Worm (Caenorhabditis elegans) whole organism, mixed stage, embryonic: ENCODE results near the gene F33E11.2.

Experiments used
- M03D4.4 ChIP-seq: sonication (generic microtip); optimal IDR thresholded peaks from 2 replicates; lab custom pipeline; 2017; ENCODE audit warnings: mild to moderate bottlenecking, missing genetic modification characterization, missing compliant biosample characterization
- blmp-1 ChIP-seq: fragments of 150-350 bp; optimal IDR thresholded peaks from 2 replicates; lab custom pipeline; 2014; ENCODE audit warnings: missing biosample characterization, missing genetic modification characterization
- ceh-39 ChIP-seq: fragments of 150-350 bp; optimal IDR thresholded peaks from 2 replicates; lab custom pipeline; 2014; ENCODE audit warnings: missing biosample characterization, missing genetic modification characterization
- ceh-43 ChIP-seq: fragments of 200-800 bp; sonication (Bioruptor generic); optimal IDR thresholded peaks from 2 replicates; lab custom pipeline; 2018; ENCODE audit warnings: mild to moderate bottlenecking, missing genetic modification characterization, moderate library complexity, missing compliant biosample characterization
- ceh-83 ChIP-seq: fragments of 200-800 bp; sonication (Bioruptor generic); optimal IDR thresholded peaks from 2 replicates; lab custom pipeline; 2018; ENCODE audit warnings: mild to moderate bottlenecking, missing genetic modification characterization, missing compliant biosample characterization
- ces-1 ChIP-seq: fragments of 150-350 bp; optimal IDR thresholded peaks from 2 replicates; lab custom pipeline; 2014; ENCODE audit warnings: missing biosample characterization, missing genetic modification reagents, missing genetic modification characterization
- cnd-1 ChIP-seq: fragments of 200-800 bp; sonication (Bioruptor generic); optimal IDR thresholded peaks from 2 replicates; lab custom pipeline; 2018; ENCODE audit warnings: mild to moderate bottlenecking, missing genetic modification characterization, missing compliant biosample characterization
- drap-1 ChIP-seq: fragments of 200-800 bp; sonication (Bioruptor generic); optimal IDR thresholded peaks from 3 replicates; lab custom pipeline; 2018; ENCODE audit warnings: mild to moderate bottlenecking, missing genetic modification characterization, missing compliant biosample characterization
- elt-1 ChIP-seq: sonication (generic microtip); optimal IDR thresholded peaks from 2 replicates; lab custom pipeline; 2017; ENCODE audit warnings: missing genetic modification characterization, mild to moderate bottlenecking, missing compliant biosample characterization, antibody characterized with exemption, moderate library complexity, borderline replicate concordance; ENCODE audit not compliant: insufficient read depth
- elt-3 ChIP-seq: fragments of 150-350 bp; optimal IDR thresholded peaks from 2 replicates; lab custom pipeline; 2014; ENCODE audit warnings: missing biosample characterization, missing genetic modification characterization
- flh-1 ChIP-seq: fragments of 200-800 bp; sonication (Bioruptor generic); optimal IDR thresholded peaks from 2 replicates; lab custom pipeline; 2018; ENCODE audit warnings: mild to moderate bottlenecking, missing genetic modification characterization, moderate library complexity, missing compliant biosample characterization
- ham-2 ChIP-seq: fragments of 200-800 bp; sonication (Bioruptor generic); optimal IDR thresholded peaks from 2 replicates; lab custom pipeline; 2018; ENCODE audit warnings: mild to moderate bottlenecking, missing genetic modification characterization, missing compliant biosample characterization
- hlh-1 ChIP-seq: fragments of 150-350 bp; optimal IDR thresholded peaks from 2 replicates; lab custom pipeline; 2014; ENCODE audit warnings: missing biosample characterization, missing genetic modification reagents, missing genetic modification characterization
- lin-13 ChIP-seq: fragments of 150-350 bp; optimal IDR thresholded peaks from 2 replicates; lab custom pipeline; 2014; ENCODE audit warnings: missing biosample characterization, missing genetic modification characterization
- lin-32 ChIP-seq: fragments of 200-800 bp; sonication (Bioruptor generic); optimal IDR thresholded peaks from 2 replicates; lab custom pipeline; 2018; ENCODE audit warnings: mild to moderate bottlenecking, missing genetic modification characterization, missing compliant biosample characterization
- lsy-2 ChIP-seq: fragments of 150-350 bp; optimal IDR thresholded peaks from 2 replicates; lab custom pipeline; 2014; ENCODE audit warnings: missing biosample characterization, missing genetic modification characterization
- mab-5 ChIP-seq: fragments of 150-350 bp; optimal IDR thresholded peaks from 2 replicates; lab custom pipeline; 2014; ENCODE audit warnings: missing biosample characterization, missing genetic modification characterization
- mep-1 ChIP-seq: fragments of 150-350 bp; optimal IDR thresholded peaks from 2 replicates; lab custom pipeline; 2017; ENCODE audit warnings: missing biosample characterization, missing genetic modification reagents, missing genetic modification characterization, inconsistent platforms
- mls-2 ChIP-seq: sonication (generic microtip); optimal IDR thresholded peaks from 2 replicates; lab custom pipeline; 2016; ENCODE audit warnings: mild to moderate bottlenecking, missing genetic modification characterization, moderate library complexity, missing compliant biosample characterization
- nhr-12 ChIP-seq: fragments of 150-350 bp; optimal IDR thresholded peaks from 2 replicates; lab custom pipeline; 2014; ENCODE audit warnings: missing biosample characterization, missing genetic modification characterization
- nhr-2 ChIP-seq: fragments of 150-350 bp; optimal IDR thresholded peaks from 2 replicates; lab custom pipeline; 2014; ENCODE audit warnings: missing biosample characterization, missing genetic modification characterization
- nhr-237 ChIP-seq: fragments of 150-350 bp; optimal IDR thresholded peaks from 2 replicates; lab custom pipeline; 2014; ENCODE audit warnings: missing biosample characterization, missing genetic modification characterization
- nhr-76 ChIP-seq: sonication (generic microtip); optimal IDR thresholded peaks from 2 replicates; lab custom pipeline; 2017; ENCODE audit warnings: missing biosample characterization, missing genetic modification characterization
- sem-2 ChIP-seq: fragments of 200-800 bp; sonication (Bioruptor generic); optimal IDR thresholded peaks from 2 replicates; lab custom pipeline; 2018; ENCODE audit warnings: mild to moderate bottlenecking, missing genetic modification characterization, missing compliant biosample characterization
- snpc-4 ChIP-seq: fragments of 150-350 bp; optimal IDR thresholded peaks from 2 replicates; lab custom pipeline; 2014; ENCODE audit warnings: missing biosample characterization, missing genetic modification characterization
- sptf-1 ChIP-seq: sonication (generic microtip); optimal IDR thresholded peaks from 2 replicates; lab custom pipeline; 2017; ENCODE audit warnings: mild to moderate bottlenecking, missing genetic modification characterization, moderate library complexity, missing compliant biosample characterization
- unc-120 ChIP-seq: sonication (generic microtip); optimal IDR thresholded peaks from 2 replicates; lab custom pipeline; 2017; ENCODE audit warnings: missing genetic modification characterization, missing compliant biosample characterization; ENCODE audit not compliant: poor library complexity, severe bottlenecking
- unc-39 ChIP-seq: fragments of 150-350 bp; optimal IDR thresholded peaks from 2 replicates; lab custom pipeline; 2014; ENCODE audit warnings: missing biosample characterization, missing genetic modification characterization
- unc-62 ChIP-seq: fragments of 150-350 bp; optimal IDR thresholded peaks from 2 replicates; lab custom pipeline; 2014; ENCODE audit warnings: missing biosample characterization, missing genetic modification reagents, missing genetic modification characterization
- zip-8 ChIP-seq: fragments of 150-350 bp; optimal IDR thresholded peaks from 2 replicates; lab custom pipeline; 2014; ENCODE audit warnings: missing biosample characterization, missing genetic modification characterization
- ztf-11 ChIP-seq: fragments of 150-350 bp; optimal IDR thresholded peaks from 2 replicates; lab custom pipeline; 2014; ENCODE audit warnings: missing biosample characterization, missing genetic modification characterization

The F33E11.2 gene

DNA sequence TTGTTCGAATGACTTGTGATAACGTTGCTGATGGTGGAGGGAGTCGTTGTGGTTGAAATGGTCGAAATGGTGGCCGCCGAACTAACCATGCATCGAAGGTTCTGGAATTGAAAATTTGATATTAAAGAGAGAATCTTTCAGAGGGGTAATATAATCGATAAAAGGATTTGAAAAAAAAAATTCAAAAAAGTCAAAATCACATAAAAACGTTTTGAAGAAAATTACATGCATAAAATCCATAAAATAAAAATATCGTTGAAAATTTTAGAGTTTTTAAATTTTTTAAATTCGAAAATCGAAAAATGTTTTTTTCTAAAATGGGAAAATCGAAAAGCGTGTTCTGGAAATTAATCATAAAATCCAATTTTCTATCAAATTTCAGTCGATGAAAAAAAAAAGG lies 16.1 kb upstream of the F33E11.2 start, which contains the start of gene npr-5:
Gene npr-5 (minus strand): TSS at position 101 of the 400 bp plus-strand sequence.
- TF ChIP-seq nhr-76 (tag; lab: Kevin White, UChicago), result no peak
- TF ChIP-seq mab-5 (tag; lab: Kevin White, UChicago), result no peak
- no peak for TF ChIP-seq M03D4.4 (tag; lab: Kevin White, UChicago)
- TF ChIP-seq nhr-2 (tag; lab: Kevin White, UChicago), result no peak
- TF ChIP-seq ztf-11, result no peak

ce11 chrV:283953-284352 lies 13.8 kb upstream of the F33E11.2 start:
- TF ChIP-seq unc-120 (tag; lab: Kevin White, UChicago) (no peak), lin-32 (GFP tag; lab: Kevin White, UChicago) (no peak), unc-62 (no peak), ceh-83 (no peak), mep-1 (tag; lab: Kevin White, UChicago) (no peak), lsy-2 (tag; lab: Kevin White, UChicago) (no peak), M03D4.4 (tag; lab: Kevin White, UChicago) (no peak), ham-2 (no peak), nhr-76 (tag; lab: Kevin White, UChicago) (no peak), snpc-4 (tag; lab: Kevin White, UChicago) (no peak), elt-3 (tag; lab: Kevin White, UChicago) (no peak), drap-1 (GFP tag; lab: Kevin White, UChicago) (no peak), blmp-1 (tag; lab: Kevin White, UChicago) (no peak), nhr-12 (tag; lab: Kevin White, UChicago) (no peak), lin-13 (tag; lab: Kevin White, UChicago) (no peak), flh-1 (GFP tag; lab: Kevin White, UChicago) (no peak), mab-5 (tag; lab: Kevin White, UChicago) (no peak), unc-39 (tag; lab: Kevin White, UChicago) (no peak), nhr-2 (tag; lab: Kevin White, UChicago) (no peak), nhr-237 (tag; lab: Kevin White, UChicago) (no peak)

DNA sequence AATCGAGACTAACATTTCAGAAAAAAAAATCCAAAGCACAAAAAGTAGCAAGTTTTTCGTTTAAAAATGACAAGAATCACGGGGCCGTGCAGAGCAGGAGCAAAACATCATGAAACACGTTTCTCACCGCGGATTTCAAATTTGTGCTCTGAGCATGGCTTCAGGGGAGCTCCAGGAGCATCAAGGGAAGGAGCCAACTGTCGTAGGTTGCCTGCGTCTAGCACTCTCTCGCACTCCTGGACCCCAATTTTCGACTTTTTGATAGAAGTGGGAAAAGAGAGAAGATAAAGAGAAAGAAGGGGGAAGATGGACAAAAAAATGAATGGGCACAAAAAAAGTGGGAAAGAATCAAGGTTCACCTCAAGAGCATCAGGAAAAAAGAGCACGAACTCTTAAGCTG lies 12.9 kb upstream of the F33E11.2 start:
- TF ChIP-seq hlh-1, result peak; percentile 84
- no peak for TF ChIP-seq ceh-43 (GFP tag; lab: Kevin White, UChicago)
- peak; percentile 10 for TF ChIP-seq unc-62
- TF ChIP-seq unc-120 (tag; lab: Kevin White, UChicago), result peak; percentile 71
- no peak for TF ChIP-seq unc-39 (tag; lab: Kevin White, UChicago)
- no peak for TF ChIP-seq elt-3 (tag; lab: Kevin White, UChicago)
- no peak for TF ChIP-seq nhr-237 (tag; lab: Kevin White, UChicago)
- TF ChIP-seq lin-32 (GFP tag; lab: Kevin White, UChicago), result no peak

DNA sequence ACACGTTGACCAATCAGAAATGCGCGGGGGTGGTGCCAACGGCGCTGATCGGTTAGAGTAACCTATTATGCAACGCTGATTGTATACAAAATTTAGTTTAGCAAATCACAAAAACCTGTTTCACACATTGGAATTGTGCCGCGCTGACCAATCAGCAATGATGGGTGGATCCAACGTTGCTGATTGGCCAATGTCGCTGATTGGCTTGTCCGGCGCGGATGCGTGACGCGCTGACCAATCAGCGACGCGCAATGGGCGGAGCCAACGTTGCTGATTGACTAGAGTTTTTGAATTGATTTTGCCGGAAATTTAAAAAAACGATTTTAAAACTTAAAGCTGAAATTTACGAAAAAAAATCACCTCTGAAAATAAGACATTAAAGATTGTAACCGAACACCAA lies 12.4 kb upstream of the F33E11.2 start:
- TF ChIP-seq cnd-1 (tag; lab: Kevin White, UChicago), result no peak
- no peak for TF ChIP-seq lsy-2 (tag; lab: Kevin White, UChicago)
- no peak for TF ChIP-seq mls-2 (tag; lab: Kevin White, UChicago)
- TF ChIP-seq nhr-12 (tag; lab: Kevin White, UChicago), result no peak
- no peak for TF ChIP-seq ceh-39 (tag; lab: Kevin White, UChicago)
- TF ChIP-seq elt-1 (tag; lab: Kevin White, UChicago), result no peak
- TF ChIP-seq ham-2, result no peak
- TF ChIP-seq lin-13 (tag; lab: Kevin White, UChicago), result no peak
- TF ChIP-seq ces-1 (GFP tag; lab: Kevin White, UChicago), result no peak
- TF ChIP-seq blmp-1 (tag; lab: Kevin White, UChicago), result no peak
- no peak for TF ChIP-seq mab-5 (tag; lab: Kevin White, UChicago)
- TF ChIP-seq, all 35 proteins: peak for 0

DNA sequence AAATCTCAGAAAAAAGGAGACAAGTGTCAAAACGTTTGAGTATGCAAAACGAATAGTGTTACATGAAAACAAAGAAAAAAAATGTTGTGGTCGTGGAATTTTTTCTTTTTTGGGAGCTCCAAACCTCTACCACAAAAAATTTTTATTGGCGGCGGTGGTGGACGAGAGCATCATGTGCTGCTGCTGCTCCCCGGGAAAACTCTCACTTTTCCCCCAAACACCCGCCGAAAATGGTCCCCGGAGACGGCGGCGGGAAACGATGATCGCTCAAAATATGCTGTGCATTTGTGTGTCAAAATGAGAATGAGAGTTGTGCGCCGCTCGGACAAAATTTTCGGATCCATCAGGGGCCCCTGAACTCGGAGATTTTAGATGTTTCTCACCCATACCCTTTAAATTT lies 1.9 kb upstream of the F33E11.2 start:
- TF ChIP-seq nhr-12 (tag; lab: Kevin White, UChicago) (no peak), cnd-1 (tag; lab: Kevin White, UChicago) (no peak)

- TF ChIP-seq mab-5 (tag; lab: Kevin White, UChicago), result no peak
- no peak for TF ChIP-seq ceh-43 (GFP tag; lab: Kevin White, UChicago)
- TF ChIP-seq lsy-2 (tag; lab: Kevin White, UChicago), result no peak
- TF ChIP-seq ceh-83, result no peak
- no peak for TF ChIP-seq nhr-76 (tag; lab: Kevin White, UChicago)
- no peak for TF ChIP-seq elt-1 (tag; lab: Kevin White, UChicago)
- no peak for TF ChIP-seq drap-1 (GFP tag; lab: Kevin White, UChicago)
- no peak for TF ChIP-seq cnd-1 (tag; lab: Kevin White, UChicago)
- no peak for TF ChIP-seq ceh-39 (tag; lab: Kevin White, UChicago)
- no peak for TF ChIP-seq elt-3 (tag; lab: Kevin White, UChicago)
- no peak for TF ChIP-seq flh-1 (GFP tag; lab: Kevin White, UChicago)
- TF ChIP-seq hlh-1, result no peak
- no peak for TF ChIP-seq nhr-237 (tag; lab: Kevin White, UChicago)
- TF ChIP-seq zip-8 (tag; lab: Kevin White, UChicago), result no peak
- TF ChIP-seq sptf-1 (tag; lab: Kevin White, UChicago), result no peak
- no peak for TF ChIP-seq unc-120 (tag; lab: Kevin White, UChicago)
- TF ChIP-seq nhr-2 (tag; lab: Kevin White, UChicago), result no peak
- TF ChIP-seq ztf-11, result no peak
- no peak for TF ChIP-seq sem-2
- TF ChIP-seq lin-13 (tag; lab: Kevin White, UChicago), result no peak
These were observed 648 bp downstream of the F33E11.2 start for ce11 chrV:298395-298794.
